Worm (Caenorhabditis elegans) whole organism, L2 larva: ENCODE data around the gene rnp-3.

Experiments used
- ceh-16 ChIP-seq: fragments of 150-350 bp; optimal IDR thresholded peaks from 2 replicates; lab custom pipeline; 2014; ENCODE audit warnings: missing biosample characterization, missing genetic modification characterization
- lsy-2 ChIP-seq, 2 experiments: fragments of 150-350 bp in 1 of 2; sonication (generic microtip) in 1 of 2; optimal IDR thresholded peaks; 2 replicates each; lab custom pipeline; 2014 to 2017; ENCODE audit warnings: missing biosample characterization in 2 of 2, missing genetic modification characterization in 2 of 2

ce11 chrIV:4204275-4204674 lies 30.4 kb downstream of the rnp-3 start, which contains the start of gene pax-2:
- TF ChIP-seq lsy-2 (tag; optimal IDR thresholded peaks at IDR 0.05; lab: Kevin White, UChicago) (no peak), ceh-16 (tag; lab: Kevin White, UChicago) (no peak)
